Worm (Caenorhabditis elegans): Measurements from ENCODE around the gene F10D2.8.

F10D2.8 gene

ce11 chrV:7193562-7193961, 43.0 kb upstream of the F10D2.8 start, which contains the start of gene F09G2.8:
TSS of gene F09G2.8 (minus strand) at chrV:7193662.
- no peak for TF ChIP-seq ceh-90 (tag; optimal IDR thresholded peaks at IDR 0.05)
- no peak for TF ChIP-seq nhr-20 (tag; optimal IDR thresholded peaks at IDR 0.05)
- no peak for TF ChIP-seq snu-23 (GFP tag; optimal IDR thresholded peaks at IDR 0.05)
- TF ChIP-seq nhr-71 (tag; optimal IDR thresholded peaks at IDR 0.05): no peak
- TF ChIP-seq ztf-4 (tag; optimal IDR thresholded peaks at IDR 0.05): no peak
- TF ChIP-seq fkh-10 (GFP tag; optimal IDR thresholded peaks at IDR 0.05): no peak
- TF ChIP-seq nhr-28 (tag; optimal IDR thresholded peaks at IDR 0.05): no peak
- no peak for TF ChIP-seq lin-13 (GFP tag; optimal IDR thresholded peaks at IDR 0.05)
- TF ChIP-seq pax-3 (tag; optimal IDR thresholded peaks at IDR 0.05): no peak
- no peak for TF ChIP-seq lin-39 (tag; optimal IDR thresholded peaks at IDR 0.05)
- no peak for TF ChIP-seq ceh-88 (GFP tag; IDR thresholded peaks at IDR 0.05)
- TF ChIP-seq fkh-8 (tag; optimal IDR thresholded peaks at IDR 0.05): no peak
- TF ChIP-seq Y116A8C.19 (tag; optimal IDR thresholded peaks at IDR 0.05; ENCODE audit: borderline replicate concordance): no peak
- no peak for TF ChIP-seq mef-2 (tag; optimal IDR thresholded peaks at IDR 0.05)
- TF ChIP-seq F16B12.6 (tag; optimal IDR thresholded peaks at IDR 0.05): no peak
- TF ChIP-seq egl-27 (tag; optimal IDR thresholded peaks at IDR 0.05): no peak

- TF ChIP-seq unc-98 (GFP tag; IDR thresholded peaks at IDR 0.05) (no peak), fkh-4 (tag; optimal IDR thresholded peaks at IDR 0.05; ENCODE audit: borderline replicate concordance) (no peak), unc-86 (tag; optimal IDR thresholded peaks at IDR 0.05) (no peak), ces-1 (GFP tag; optimal IDR thresholded peaks at IDR 0.05) (no peak), F16B12.6 (tag; optimal IDR thresholded peaks at IDR 0.05) (no peak), fos-1 (tag; optimal IDR thresholded peaks at IDR 0.05) (no peak), nhr-28 (tag; optimal IDR thresholded peaks at IDR 0.05) (no peak), nhr-71 (tag; optimal IDR thresholded peaks at IDR 0.05) (no peak), ceh-88 (GFP tag; IDR thresholded peaks at IDR 0.05) (no peak), aly-2 (tag; optimal IDR thresholded peaks at IDR 0.05) (no peak), irx-1 (tag; optimal IDR thresholded peaks at IDR 0.05) (no peak), sptf-1 (tag; optimal IDR thresholded peaks at IDR 0.05) (no peak)
Measured at ce11 chrV:7187295-7187694, 36.8 kb upstream of the F10D2.8 start.

ce11 chrV:7186599-7186998, 36.1 kb upstream of the F10D2.8 start:
- peak; percentile 88 for TF ChIP-seq elt-2 (tag; optimal IDR thresholded peaks at IDR 0.05)
- TF ChIP-seq jun-1 (tag; optimal IDR thresholded peaks at IDR 0.05): peak; percentile 43
- no peak for TF ChIP-seq zag-1 (tag; optimal IDR thresholded peaks at IDR 0.05)

- TF ChIP-seq sox-4 (tag; optimal IDR thresholded peaks at IDR 0.05): no peak
- TF ChIP-seq dpl-1 (GFP tag; optimal IDR thresholded peaks at IDR 0.05): no peak
- no peak for TF ChIP-seq pag-3 (tag; optimal IDR thresholded peaks at IDR 0.05; ENCODE audit: borderline replicate concordance, insufficient read depth)
- no peak for TF ChIP-seq alr-1 (tag; optimal IDR thresholded peaks at IDR 0.05; ENCODE audit: borderline replicate concordance)
- TF ChIP-seq ama-1 (optimal IDR thresholded peaks at IDR 0.05): no peak
- TF ChIP-seq lsy-2 (tag; optimal IDR thresholded peaks at IDR 0.05): no peak
- no peak for TF ChIP-seq lir-3 (tag; optimal IDR thresholded peaks at IDR 0.05; ENCODE audit: poor library complexity)
- no peak for TF ChIP-seq nhr-76 (tag; optimal IDR thresholded peaks at IDR 0.05)
- TF ChIP-seq snu-23 (GFP tag; optimal IDR thresholded peaks at IDR 0.05): no peak
Measured at ce11 chrV:7184549-7184948, 34.0 kb upstream of the F10D2.8 start, which contains the start of gene pitr-5. TSS of gene pitr-5 (plus strand) at chrV:7184849.

DNA sequence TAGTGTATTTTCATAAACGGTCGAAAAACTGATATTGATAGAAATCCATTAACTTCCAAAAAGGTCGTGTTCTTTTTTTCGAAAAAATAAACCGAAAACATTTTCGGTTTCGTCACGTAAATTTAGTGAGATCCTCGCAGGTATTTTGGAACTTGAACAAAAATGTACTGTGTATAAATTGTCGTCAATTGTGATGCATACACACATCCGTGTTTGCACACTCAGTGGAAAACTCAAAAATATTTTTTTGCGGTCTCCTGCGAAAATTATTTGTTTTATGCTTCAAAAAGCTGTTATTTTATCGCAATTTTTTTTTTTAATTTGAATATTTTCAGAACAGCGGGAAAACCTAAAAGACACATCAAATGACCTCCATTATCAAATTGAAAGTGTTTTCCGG, 28.3 kb upstream of the F10D2.8 start, which contains the start of gene cpsf-2:
cpsf-2 (plus strand) TSS at position 330 of the 400 bp plus-strand sequence.
- no peak for TF ChIP-seq ceh-8 (GFP tag; optimal IDR thresholded peaks at IDR 0.05)
- TF ChIP-seq sup-37 (GFP tag; optimal IDR thresholded peaks at IDR 0.05): no peak
- TF ChIP-seq nhr-20 (tag; optimal IDR thresholded peaks at IDR 0.05): no peak
- peak; percentile 14 to 63 for TF ChIP-seq lsy-2 (tag; optimal IDR thresholded peaks at IDR 0.05)
- no peak for TF ChIP-seq unc-86 (tag; optimal IDR thresholded peaks at IDR 0.05)
- no peak for TF ChIP-seq lin-14 (GFP tag; optimal IDR thresholded peaks at IDR 0.05)
- TF ChIP-seq nhr-237 (tag; optimal IDR thresholded peaks at IDR 0.05): no peak
- peak; percentile 5 for TF ChIP-seq tbx-2 (tag; optimal IDR thresholded peaks at IDR 0.05)
- TF ChIP-seq lin-35 (GFP tag; optimal IDR thresholded peaks at IDR 0.05): peak in 1 of 2 experiments; percentile 36
- no peak for TF ChIP-seq aha-1 (tag; optimal IDR thresholded peaks at IDR 0.05)
- no peak for TF ChIP-seq snpc-4 (tag; optimal IDR thresholded peaks at IDR 0.05)
- TF ChIP-seq fkh-10 (GFP tag; optimal IDR thresholded peaks at IDR 0.05): no peak
- TF ChIP-seq nhr-12 (tag; optimal IDR thresholded peaks at IDR 0.05): no peak
- no peak for TF ChIP-seq ztf-11 (tag; optimal IDR thresholded peaks at IDR 0.05)
- TF ChIP-seq ceh-82 (tag; optimal IDR thresholded peaks at IDR 0.05): no peak
- TF ChIP-seq dsc-1 (tag; optimal IDR thresholded peaks at IDR 0.05): no peak

Measured in whole organism, L1 larva.